Fruit fly (Drosophila melanogaster): ENCODE data around the gene Uggt.

Gene Uggt

dm6 chr3L:18870027-18870426 lies 2.5 kb upstream of the Uggt start, which contains the start of gene Blos3 (continued):
- peak; percentile 40 for TF ChIP-seq CG3032 (tag; optimal IDR thresholded peaks at IDR 0.05)
- no peak for TF ChIP-seq CG16779 (tag; optimal IDR thresholded peaks at IDR 0.05)
- TF ChIP-seq Eip78C (GFP tag) = peak; percentile 91
- TF ChIP-seq Lpt (GFP tag; optimal IDR thresholded peaks at IDR 0.05) = no peak
- no peak for TF ChIP-seq CG34406 (GFP tag; optimal IDR thresholded peaks at IDR 0.05)
- no peak for TF ChIP-seq Hr4 (GFP tag; optimal IDR thresholded peaks at IDR 0.05)
- TF ChIP-seq Eip75B (GFP tag; optimal IDR thresholded peaks at IDR 0.05) = no peak
- no peak for TF ChIP-seq CG8632 (GFP tag; optimal IDR thresholded peaks at IDR 0.05)
- TF ChIP-seq esn (GFP tag; optimal IDR thresholded peaks at IDR 0.05) = peak; percentile 80
- TF ChIP-seq salr (GFP tag; optimal IDR thresholded peaks at IDR 0.05) = no peak
- TF ChIP-seq CG32006 (GFP tag; optimal IDR thresholded peaks at IDR 0.05) = no peak
- TF ChIP-seq CG6792 (GFP tag; optimal IDR thresholded peaks at IDR 0.05) = peak; percentile 50
- no peak for TF ChIP-seq Ets21C (GFP tag; optimal IDR thresholded peaks at IDR 0.05)
- TF ChIP-seq achi (GFP tag; optimal IDR thresholded peaks at IDR 0.05) = no peak
- TF ChIP-seq eg (GFP tag; IDR thresholded peaks at IDR 0.05) = no peak; the same call in 2 of the 3 replicates
- TF ChIP-seq acj6 (GFP tag; optimal IDR thresholded peaks at IDR 0.05) = peak; percentile 52
- peak; percentile 40 for TF ChIP-seq Sox15 (GFP tag; optimal IDR thresholded peaks at IDR 0.05)
- no peak for TF ChIP-seq OdsH (GFP tag; optimal IDR thresholded peaks at IDR 0.05)
- no peak for TF ChIP-seq CG9139 (GFP tag; optimal IDR thresholded peaks at IDR 0.05)

DNA sequence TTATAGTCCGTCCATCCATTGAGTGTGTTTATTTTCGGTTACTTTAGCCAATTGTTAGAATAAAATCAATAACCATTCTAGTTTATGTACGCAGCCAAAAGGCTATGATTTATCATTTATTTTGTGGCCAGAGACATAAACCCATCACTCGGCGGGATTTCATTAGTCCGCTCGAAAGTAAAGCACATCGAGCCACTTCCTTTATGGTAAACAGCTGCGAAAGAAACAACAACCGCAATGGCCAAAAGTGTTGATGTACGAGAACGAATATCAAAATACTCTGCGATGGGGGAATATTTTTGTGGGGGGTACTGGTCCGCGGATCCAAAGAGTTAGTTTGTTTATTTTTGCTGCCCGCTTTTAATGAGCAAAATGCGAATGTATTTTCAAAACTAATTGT lies 9.1 kb downstream of the Uggt start:
- TF ChIP-seq eg (GFP tag; IDR thresholded peaks at IDR 0.05) = no peak
- TF ChIP-seq CG7368 (GFP tag; optimal IDR thresholded peaks at IDR 0.05) = no peak
- no peak for TF ChIP-seq CG3032 (tag; optimal IDR thresholded peaks at IDR 0.05)
- TF ChIP-seq net (GFP tag; optimal IDR thresholded peaks at IDR 0.05) = no peak
- no peak for TF ChIP-seq CG6792 (GFP tag; optimal IDR thresholded peaks at IDR 0.05)
- TF ChIP-seq lz (GFP tag; optimal IDR thresholded peaks at IDR 0.05) = no peak
- TF ChIP-seq Sox14 (GFP tag; optimal IDR thresholded peaks at IDR 0.05) = no peak
- no peak for TF ChIP-seq CG9139 (GFP tag; optimal IDR thresholded peaks at IDR 0.05)
- no peak for TF ChIP-seq Eip75B (GFP tag; optimal IDR thresholded peaks at IDR 0.05)
- no peak for TF ChIP-seq Gug (GFP tag; IDR thresholded peaks at IDR 0.05)

DNA sequence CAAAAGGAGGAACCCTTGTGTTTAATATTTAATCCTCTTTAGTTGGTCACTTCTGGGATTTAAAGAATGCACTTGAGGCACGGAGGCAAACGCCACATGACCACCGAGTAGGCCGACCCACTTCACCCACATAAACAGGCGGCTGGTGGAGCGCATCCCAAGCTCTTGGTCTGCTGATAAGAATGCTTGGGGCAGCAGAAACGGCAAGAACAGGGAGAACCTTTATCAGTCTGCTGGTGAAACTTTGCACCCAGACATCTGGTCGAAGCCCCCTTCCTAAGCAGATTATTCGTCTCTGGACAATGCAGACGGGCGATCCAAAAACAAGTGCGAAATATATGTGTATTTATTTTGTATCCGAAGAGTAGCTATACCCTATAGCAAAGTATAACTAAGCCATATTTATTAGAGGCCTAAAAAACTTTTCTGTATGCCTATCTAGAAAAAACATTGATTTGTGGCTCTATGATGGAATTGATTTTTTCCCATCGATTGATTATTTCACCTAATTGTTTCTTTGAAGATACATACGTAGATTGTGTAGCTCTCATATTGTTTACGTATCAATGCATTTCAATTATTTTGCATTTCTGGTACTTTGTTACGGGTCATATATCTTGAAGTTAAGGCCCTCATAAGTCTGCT lies 16.8 kb downstream of the Uggt start:
- no peak for TF ChIP-seq CG1621 (tag; optimal IDR thresholded peaks at IDR 0.05)
- TF ChIP-seq CG31627 (GFP tag; optimal IDR thresholded peaks at IDR 0.05) = no peak
- peak; percentile 41 for TF ChIP-seq vri (GFP tag; optimal IDR thresholded peaks at IDR 0.05)
- no peak for TF ChIP-seq CG7368 (GFP tag; optimal IDR thresholded peaks at IDR 0.05)
- peak; percentile 10 for TF ChIP-seq Sox14 (GFP tag; optimal IDR thresholded peaks at IDR 0.05)
- peak; percentile 10 for TF ChIP-seq Sox102F (GFP tag; optimal IDR thresholded peaks at IDR 0.05)
- no peak for TF ChIP-seq Hr39 (GFP tag; optimal IDR thresholded peaks at IDR 0.05)
- TF ChIP-seq dac (GFP tag; optimal IDR thresholded peaks at IDR 0.05) = no peak
- peak; percentile 65 for TF ChIP-seq CG6276 (GFP tag; optimal IDR thresholded peaks at IDR 0.05)
- peak; percentile 25 for TF ChIP-seq OdsH (GFP tag; optimal IDR thresholded peaks at IDR 0.05)
- TF ChIP-seq CG3919 (GFP tag; optimal IDR thresholded peaks at IDR 0.05) = no peak
- no peak for TF ChIP-seq CG11762 (GFP tag; optimal IDR thresholded peaks at IDR 0.05; ENCODE audit: insufficient read depth)
- peak; percentile 30 for TF ChIP-seq CG16779 (tag; optimal IDR thresholded peaks at IDR 0.05)
- TF ChIP-seq fd85E (GFP tag; optimal IDR thresholded peaks at IDR 0.05) = no peak
- peak; percentile 19 for TF ChIP-seq pdm3 (GFP tag; optimal IDR thresholded peaks at IDR 0.05)
- TF ChIP-seq Ets21C (GFP tag; optimal IDR thresholded peaks at IDR 0.05) = no peak
- peak; percentile 12 for TF ChIP-seq Ets96B (tag; optimal IDR thresholded peaks at IDR 0.05)
- TF ChIP-seq cyc (GFP tag; optimal IDR thresholded peaks at IDR 0.05) = no peak
- no peak for TF ChIP-seq Hr38 (GFP tag; optimal IDR thresholded peaks at IDR 0.05)
- TF ChIP-seq esn (GFP tag; optimal IDR thresholded peaks at IDR 0.05) = peak; percentile 35
- no peak for TF ChIP-seq CG4318 (GFP tag; optimal IDR thresholded peaks at IDR 0.05)
- TF ChIP-seq CG8632 (GFP tag; optimal IDR thresholded peaks at IDR 0.05) = peak; percentile 1
- peak; percentile 29; the same call in 1 of the 3 replicates for TF ChIP-seq CG6163 (GFP tag; IDR thresholded peaks at IDR 0.05)
- TF ChIP-seq CG8319 (GFP tag; optimal IDR thresholded peaks at IDR 0.05) = no peak
- TF ChIP-seq Hr4 (GFP tag; optimal IDR thresholded peaks at IDR 0.05) = no peak
- TF ChIP-seq CG6854 (GFP tag; optimal IDR thresholded peaks at IDR 0.05) = peak; percentile 16
- peak; percentile 14 for TF ChIP-seq topi (GFP tag; optimal IDR thresholded peaks at IDR 0.05)
- TF ChIP-seq ss (GFP tag; optimal IDR thresholded peaks at IDR 0.05) = peak in 1 of 2 experiments; percentile 78
- no peak for TF ChIP-seq CG6792 (GFP tag; optimal IDR thresholded peaks at IDR 0.05)
- TF ChIP-seq CG15336 (GFP tag; IDR thresholded peaks at IDR 0.05) = peak; percentile 31; the same call in 1 of the 2 replicates
- TF ChIP-seq Eip75B (GFP tag; optimal IDR thresholded peaks at IDR 0.05) = no peak
- TF ChIP-seq eg (GFP tag; IDR thresholded peaks at IDR 0.05) = no peak; the same call in 2 of the 3 replicates
- TF ChIP-seq spab (GFP tag; optimal IDR thresholded peaks at IDR 0.05) = peak; percentile 36
- peak; percentile 46 for TF ChIP-seq net (GFP tag; optimal IDR thresholded peaks at IDR 0.05)
